Worm (Caenorhabditis elegans): ENCODE data around the gene spt-5.

- TF ChIP-seq him-1 (tag; optimal IDR thresholded peaks at IDR 0.05) = no peak
- TF ChIP-seq W03F9.2 (tag; optimal IDR thresholded peaks at IDR 0.05) = no peak
These were observed 1.2 kb downstream of the spt-5 start for ce11 chrIV:12052461-12052860.
